Fruit fly (Drosophila melanogaster) whole organism, embryonic: Measurements from ENCODE around the gene Lerp.

Experiments used
- ATbp ChIP-seq: fragments of 200-800 bp; sonication (Bioruptor generic); optimal IDR thresholded peaks from 2 replicates; lab custom pipeline; 2017; ENCODE audit warnings: missing biosample characterization, mild to moderate bottlenecking, missing genetic modification characterization, missing genetic modification reagents
- Asciz ChIP-seq: fragments of 200-800 bp; sonication (Bioruptor generic); optimal IDR thresholded peaks from 2 replicates; lab custom pipeline; 2017; ENCODE audit warnings: missing biosample characterization, mild to moderate bottlenecking, missing genetic modification characterization, missing genetic modification reagents
- B-H1 ChIP-seq: fragments of 200-800 bp; sonication (Bioruptor generic); IDR thresholded peaks from 3 replicates; pipeline ENCODE4 v1.3.6; 2022; ENCODE audit warnings: missing biosample characterization, missing genetic modification characterization
- Blimp-1 ChIP-seq: fragments of 200-800 bp; sonication (Bioruptor generic); optimal IDR thresholded peaks from 3 replicates; lab custom pipeline; 2018; ENCODE audit warnings: missing biosample characterization, missing genetic modification characterization, mild to moderate bottlenecking, moderate library complexity, missing genetic modification reagents
- CG10209 ChIP-seq: fragments of 200-800 bp; sonication (Bioruptor generic); optimal IDR thresholded peaks from 3 replicates; lab custom pipeline; 2017; ENCODE audit warnings: missing biosample characterization, mild to moderate bottlenecking, missing genetic modification characterization, missing genetic modification reagents
- CG10543 ChIP-seq: fragments of 200-800 bp; sonication (Bioruptor generic); optimal IDR thresholded peaks from 3 replicates; lab custom pipeline; 2017; ENCODE audit warnings: missing biosample characterization, mild to moderate bottlenecking, missing genetic modification characterization, moderate library complexity
- CG11504 ChIP-seq: fragments of 200-800 bp; sonication (Bioruptor generic); optimal IDR thresholded peaks from 3 replicates; lab custom pipeline; 2019; ENCODE audit warnings: missing biosample characterization, mild to moderate bottlenecking, missing genetic modification characterization, moderate library complexity
- CG1233 ChIP-seq: fragments of 200-800 bp; sonication (Bioruptor generic); optimal IDR thresholded peaks from 4 replicates; lab custom pipeline; 2018; ENCODE audit warnings: missing biosample characterization, mild to moderate bottlenecking, missing genetic modification characterization
- CG13424 ChIP-seq: fragments of 200-800 bp; sonication (Bioruptor generic); optimal IDR thresholded peaks from 2 replicates; lab custom pipeline; 2019; ENCODE audit warnings: missing biosample characterization, mild to moderate bottlenecking, missing genetic modification characterization, moderate library complexity
- CG14710 ChIP-seq: fragments of 200-800 bp; sonication (Bioruptor generic); optimal IDR thresholded peaks from 3 replicates; lab custom pipeline; 2019; ENCODE audit warnings: missing biosample characterization, mild to moderate bottlenecking, missing genetic modification characterization, moderate library complexity
- CG15696 ChIP-seq: fragments of 200-800 bp; sonication (Bioruptor generic); optimal IDR thresholded peaks from 2 replicates; lab custom pipeline; 2019; ENCODE audit warnings: missing biosample characterization, mild to moderate bottlenecking, missing genetic modification characterization, moderate library complexity
- CG17385 ChIP-seq: fragments of 200-800 bp; sonication (Bioruptor generic); optimal IDR thresholded peaks from 3 replicates; lab custom pipeline; 2018; ENCODE audit warnings: missing biosample characterization, mild to moderate bottlenecking, missing genetic modification characterization
- CG2199 ChIP-seq: fragments of 200-800 bp; sonication (Bioruptor generic); IDR thresholded peaks from 3 replicates; pipeline ENCODE4 v1.3.6; 2022; ENCODE audit warnings: missing biosample characterization, missing genetic modification characterization
- CG2678 ChIP-seq: fragments of 200-800 bp; sonication (Bioruptor generic); optimal IDR thresholded peaks from 3 replicates; lab custom pipeline; 2019; ENCODE audit warnings: missing biosample characterization, mild to moderate bottlenecking, missing genetic modification characterization, moderate library complexity
- CG2889 ChIP-seq: fragments of 200-800 bp; sonication (Bioruptor generic); IDR thresholded peaks from 3 replicates; pipeline ENCODE4 v1.3.6; 2022; ENCODE audit warnings: missing biosample characterization, missing genetic modification characterization
- CG4328 ChIP-seq: fragments of 200-800 bp; sonication (Bioruptor generic); optimal IDR thresholded peaks from 3 replicates; lab custom pipeline; 2017; ENCODE audit warnings: missing biosample characterization, missing genetic modification reagents, missing genetic modification characterization
- CG7786 ChIP-seq: fragments of 200-800 bp; sonication (Bioruptor generic); optimal IDR thresholded peaks from 2 replicates; lab custom pipeline; 2016; ENCODE audit warnings: missing biosample characterization, missing genetic modification characterization
- Chrac-16 ChIP-seq: fragments of 200-800 bp; sonication (Bioruptor generic); optimal IDR thresholded peaks from 3 replicates; lab custom pipeline; 2016; ENCODE audit warnings: missing biosample characterization, missing genetic modification characterization
- CoRest ChIP-seq: fragments of 200-800 bp; sonication (Bioruptor generic); optimal IDR thresholded peaks from 3 replicates; lab custom pipeline; 2018; ENCODE audit warnings: missing biosample characterization, mild to moderate bottlenecking, missing genetic modification characterization, moderate library complexity
- Lpt ChIP-seq: fragments of >200 bp; optimal IDR thresholded peaks from 2 replicates; lab custom pipeline; 2018; ENCODE audit warnings: missing biosample characterization, missing genetic modification characterization
- Med ChIP-seq: fragments of 200-800 bp; sonication (Bioruptor generic); peaks from one replicate; lab custom pipeline; 2016; ENCODE audit warnings: missing biosample characterization, missing genetic modification characterization, mild to moderate bottlenecking, inconsistent platforms, moderate library complexity
- Nf-YC ChIP-seq: fragments of 200-800 bp; optimal IDR thresholded peaks from 3 replicates; lab custom pipeline; 2019; ENCODE audit warnings: missing biosample characterization, mild to moderate bottlenecking, missing genetic modification characterization, moderate library complexity
- Oaz ChIP-seq: fragments of 200-800 bp; sonication (Bioruptor generic); IDR thresholded peaks from 2 replicates; pipeline ENCODE4 v1.3.6; 2022; ENCODE audit warnings: missing biosample characterization, missing genetic modification characterization
- Sox102F ChIP-seq: fragments of 200-800 bp; sonication (Bioruptor generic); optimal IDR thresholded peaks from 2 replicates; lab custom pipeline; 2018; ENCODE audit warnings: missing biosample characterization, mild to moderate bottlenecking, missing genetic modification characterization, moderate library complexity
- al ChIP-seq: fragments of 200-800 bp; sonication (Bioruptor generic); IDR thresholded peaks from 2 replicates; pipeline ENCODE4 v1.3.6; 2022; ENCODE audit warnings: missing biosample characterization, missing genetic modification characterization
- ara ChIP-seq: fragments of 200-800 bp; sonication (Bioruptor generic); IDR thresholded peaks from 2 replicates; pipeline ENCODE4 v1.3.6; 2022; ENCODE audit warnings: missing biosample characterization, missing genetic modification characterization
- bsh ChIP-seq, 2 experiments: fragments of 200-800 bp; sonication (Bioruptor generic); optimal IDR thresholded peaks; 2 replicates each; lab custom pipeline; 2017 to 2018; ENCODE audit warnings: mild to moderate bottlenecking in 2 of 2, missing biosample characterization in 2 of 2, missing genetic modification characterization in 2 of 2, moderate library complexity in 1 of 2
- cg ChIP-seq: fragments of 200-800 bp; sonication (Bioruptor generic); optimal IDR thresholded peaks from 3 replicates; lab custom pipeline; 2019; ENCODE audit warnings: missing biosample characterization, mild to moderate bottlenecking, missing genetic modification characterization, moderate library complexity
- corto ChIP-seq: fragments of 200-800 bp; sonication (Bioruptor generic); optimal IDR thresholded peaks from 2 replicates; lab custom pipeline; 2016; ENCODE audit warnings: missing biosample characterization, mild to moderate bottlenecking, missing genetic modification characterization, moderate library complexity
- crp ChIP-seq, 2 experiments: fragments of 200-800 bp; sonication (Bioruptor generic); optimal IDR thresholded peaks; 2 replicates in 1 of 2; 3 replicates in 1 of 2; lab custom pipeline; 2017; ENCODE audit warnings: missing biosample characterization in 2 of 2, missing genetic modification characterization in 2 of 2, mild to moderate bottlenecking in 1 of 2, moderate library complexity in 1 of 2
- dmrt99B ChIP-seq: fragments of 200-800 bp; sonication (Bioruptor generic); optimal IDR thresholded peaks from 2 replicates; lab custom pipeline; 2018; ENCODE audit warnings: missing biosample characterization, mild to moderate bottlenecking, missing genetic modification characterization, moderate library complexity
- dysf ChIP-seq: fragments of 200-800 bp; sonication (Bioruptor generic); IDR thresholded peaks from 3 replicates; pipeline ENCODE4 v1.3.6; 2022; ENCODE audit warnings: missing biosample characterization, missing genetic modification characterization
- emc ChIP-seq: fragments of 200-800 bp; sonication (Bioruptor generic); optimal IDR thresholded peaks from 2 replicates; lab custom pipeline; 2016; ENCODE audit warnings: missing biosample characterization, missing genetic modification characterization
- gem ChIP-seq: fragments of 200-800 bp; sonication (Bioruptor generic); optimal IDR thresholded peaks from 2 replicates; lab custom pipeline; 2019; ENCODE audit warnings: missing biosample characterization, mild to moderate bottlenecking, missing genetic modification characterization, moderate library complexity
- grau ChIP-seq: fragments of 200-800 bp; optimal IDR thresholded peaks from 3 replicates; lab custom pipeline; 2019; ENCODE audit warnings: missing biosample characterization, mild to moderate bottlenecking, missing genetic modification characterization, moderate library complexity
- gsb-n ChIP-seq: fragments of 200-800 bp; sonication (Bioruptor generic); optimal IDR thresholded peaks from 3 replicates; lab custom pipeline; 2018; ENCODE audit warnings: missing biosample characterization, mild to moderate bottlenecking, missing genetic modification characterization
- oc ChIP-seq: fragments of 200-800 bp; sonication (Bioruptor generic); optimal IDR thresholded peaks from 2 replicates; lab custom pipeline; 2018; ENCODE audit warnings: missing biosample characterization, mild to moderate bottlenecking, missing genetic modification characterization, moderate library complexity
- org-1 ChIP-seq: fragments of 200-800 bp; sonication (Bioruptor generic); optimal IDR thresholded peaks from 2 replicates; lab custom pipeline; 2017; ENCODE audit warnings: missing biosample characterization, missing genetic modification characterization
- pfk ChIP-seq: fragments of 200-800 bp; sonication (Bioruptor generic); optimal IDR thresholded peaks from 2 replicates; lab custom pipeline; 2018; ENCODE audit warnings: missing biosample characterization, mild to moderate bottlenecking, missing genetic modification characterization, moderate library complexity
- pzg ChIP-seq: fragments of 200-800 bp; sonication (Bioruptor generic); optimal IDR thresholded peaks from 3 replicates; lab custom pipeline; 2018; ENCODE audit warnings: missing biosample characterization, mild to moderate bottlenecking, missing genetic modification characterization, moderate library complexity
- row ChIP-seq: fragments of 200-800 bp; sonication (Bioruptor generic); IDR thresholded peaks from 3 replicates; pipeline ENCODE4 v1.3.6; 2022; ENCODE audit warnings: missing biosample characterization, missing genetic modification characterization
- scrt ChIP-seq: fragments of 200-800 bp; sonication (Bioruptor generic); optimal IDR thresholded peaks from 2 replicates; lab custom pipeline; 2018; ENCODE audit warnings: missing biosample characterization, mild to moderate bottlenecking, missing genetic modification characterization, moderate library complexity
- sens ChIP-seq: fragments of 200-800 bp; sonication (Bioruptor generic); peaks from one replicate; lab custom pipeline; 2016; ENCODE audit warnings: missing biosample characterization, missing genetic modification characterization
- sisA ChIP-seq: fragments of 200-800 bp; sonication (Bioruptor generic); IDR thresholded peaks from 2 replicates; pipeline ENCODE4 v1.3.6; 2022; ENCODE audit warnings: missing biosample characterization, missing genetic modification characterization
- slp2 ChIP-seq: fragments of 200-800 bp; sonication (Bioruptor generic); optimal IDR thresholded peaks from 2 replicates; lab custom pipeline; 2016; ENCODE audit warnings: missing biosample characterization, missing genetic modification characterization
- sna ChIP-seq: fragments of 200-800 bp; sonication (Bioruptor generic); IDR thresholded peaks from 2 replicates; pipeline ENCODE4 v1.3.6; 2022; ENCODE audit warnings: missing biosample characterization, missing genetic modification characterization; ENCODE audit not compliant: partially characterized antibody
- sqz ChIP-seq: fragments of 200-800 bp; sonication (Bioruptor generic); optimal IDR thresholded peaks from 3 replicates; lab custom pipeline; 2018; ENCODE audit warnings: missing biosample characterization, mild to moderate bottlenecking, missing genetic modification characterization
- stc ChIP-seq: fragments of 200-800 bp; sonication (Bioruptor generic); IDR thresholded peaks from 2 replicates; pipeline ENCODE4 v1.3.6; 2022; ENCODE audit warnings: missing biosample characterization, missing genetic modification characterization
- ttk ChIP-seq: fragments of 200-800 bp; sonication (Bioruptor generic); IDR thresholded peaks from 2 replicates; pipeline ENCODE4 v2.1.2; 2022; ENCODE audit warnings: missing biosample characterization, missing genetic modification characterization
- tx ChIP-seq: fragments of 200-800 bp; sonication (Bioruptor generic); optimal IDR thresholded peaks from 2 replicates; lab custom pipeline; 2016; ENCODE audit warnings: missing biosample characterization, missing genetic modification characterization
- yki ChIP-seq: fragments of >200 bp; optimal IDR thresholded peaks from 3 replicates; lab custom pipeline; 2018

Lerp gene

DNA sequence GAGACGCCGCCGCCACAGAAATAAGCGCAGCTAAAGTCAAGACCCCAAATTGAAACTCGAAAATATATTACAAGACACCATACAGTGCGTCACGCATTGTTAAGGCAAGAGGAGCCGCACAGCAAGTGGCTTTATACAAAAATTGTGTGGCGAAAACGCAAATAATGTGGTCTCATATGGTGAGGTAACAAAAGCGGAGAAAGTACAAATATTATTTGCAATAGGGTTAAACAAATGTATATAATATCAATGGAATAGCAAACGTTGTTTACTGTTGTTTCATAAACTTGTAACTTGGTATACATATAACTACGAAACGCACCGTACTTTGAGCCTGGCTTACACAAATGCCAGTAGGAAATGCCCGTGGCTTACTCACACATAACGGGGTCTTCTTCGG lies 58.1 kb downstream of the Lerp start (continued):
- TF ChIP-seq yki (lab: Kevin White, UChicago) (no peak), gsb-n (peak; percentile 42), ttk (GFP tag; lab: Robert Waterston, UW) (no peak), bsh (GFP tag; optimal IDR thresholded peaks at IDR 0.05; lab: Kevin White, UChicago) (peak in 1 of 2 experiments; percentile 33), slp2 (GFP tag; lab: Kevin White, UChicago) (no peak), org-1 (GFP tag; lab: Kevin White, UChicago) (no peak), CG1233 (GFP tag; lab: Kevin White, UChicago) (no peak), Med (GFP tag; lab: Kevin White, UChicago) (peak; percentile 74), Chrac-16 (GFP tag; lab: Kevin White, UChicago) (no peak), dmrt99B (tag; lab: Kevin White, UChicago) (peak; percentile 26), stc (no peak), B-H1 (no peak), ara (no peak), CG2199 (GFP tag; lab: Robert Waterston, UW) (no peak), Oaz (GFP tag; lab: Robert Waterston, UW) (no peak), gem (peak; percentile 30), CG2889 (GFP tag; lab: Robert Waterston, UW) (no peak), Nf-YC (tag; lab: Kevin White, UChicago) (no peak), CG11504 (tag; lab: Kevin White, UChicago) (peak; percentile 45), pfk (GFP tag; lab: Kevin White, UChicago) (no peak), CoRest (peak; percentile 12), al (GFP tag; lab: Robert Waterston, UW) (no peak), ATbp (GFP tag; lab: Kevin White, UChicago) (no peak), CG17385 (GFP tag; lab: Kevin White, UChicago) (no peak), oc (tag; lab: Kevin White, UChicago) (no peak), grau (peak; percentile 12), sens (no peak), corto (GFP tag; lab: Kevin White, UChicago) (no peak), CG10543 (GFP tag; lab: Kevin White, UChicago) (no peak), CG15696 (tag; lab: Kevin White, UChicago) (no peak), cg (no peak), dysf (peak; percentile 12; the same call in 1 of the 3 replicates), CG2678 (peak; percentile 36), Lpt (GFP tag; lab: Kevin White, UChicago) (no peak), CG7786 (GFP tag; lab: Kevin White, UChicago) (no peak), sisA (no peak), CG14710 (tag; lab: Kevin White, UChicago) (no peak), tx (GFP tag; lab: Kevin White, UChicago) (no peak), row (GFP tag; lab: Robert Waterston, UW) (0 out of 3 replicates have a peak, but pooled peaks have one; percentile 20), CG10209 (GFP tag; lab: Kevin White, UChicago) (no peak), emc (GFP tag; lab: Kevin White, UChicago) (no peak), pzg (GFP tag; lab: Kevin White, UChicago) (no peak), scrt (GFP tag; lab: Kevin White, UChicago) (no peak), Asciz (peak; percentile 10), crp (GFP tag; optimal IDR thresholded peaks at IDR 0.05; lab: Kevin White, UChicago) (no peak), sqz (no peak), CG13424 (tag; lab: Kevin White, UChicago) (peak; percentile 4), Blimp-1 (GFP tag; lab: Kevin White, UChicago) (peak; percentile 23), sna (GFP tag; lab: Robert Waterston, UW) (no peak), CG4328 (no peak), Sox102F (GFP tag; lab: Kevin White, UChicago) (peak; percentile 31)
